Worm (Caenorhabditis elegans) whole organism, mixed stage, embryonic: ENCODE results near the gene C04A11.5.
A peak's percentile ranks its signal among the peaks of the same experiment; 100 is the strongest.

Experiments used
- M03D4.4 ChIP-seq: sonication (generic microtip); optimal IDR thresholded peaks from 2 replicates; lab custom pipeline; 2017; ENCODE audit warnings: mild to moderate bottlenecking, missing genetic modification characterization, missing compliant biosample characterization
- bed-3 ChIP-seq: fragments of 200-800 bp; sonication (Bioruptor generic); optimal IDR thresholded peaks from 3 replicates; lab custom pipeline; 2018; ENCODE audit warnings: mild to moderate bottlenecking, missing genetic modification characterization, moderate library complexity, missing compliant biosample characterization
- blmp-1 ChIP-seq: fragments of 150-350 bp; optimal IDR thresholded peaks from 2 replicates; lab custom pipeline; 2014; ENCODE audit warnings: missing biosample characterization, missing genetic modification characterization
- ceh-39 ChIP-seq: fragments of 150-350 bp; optimal IDR thresholded peaks from 2 replicates; lab custom pipeline; 2014; ENCODE audit warnings: missing biosample characterization, missing genetic modification characterization
- ceh-43 ChIP-seq: fragments of 200-800 bp; sonication (Bioruptor generic); optimal IDR thresholded peaks from 2 replicates; lab custom pipeline; 2018; ENCODE audit warnings: mild to moderate bottlenecking, missing genetic modification characterization, moderate library complexity, missing compliant biosample characterization
- ceh-83 ChIP-seq: fragments of 200-800 bp; sonication (Bioruptor generic); optimal IDR thresholded peaks from 2 replicates; lab custom pipeline; 2018; ENCODE audit warnings: mild to moderate bottlenecking, missing genetic modification characterization, missing compliant biosample characterization
- ces-1 ChIP-seq: fragments of 150-350 bp; optimal IDR thresholded peaks from 2 replicates; lab custom pipeline; 2014; ENCODE audit warnings: missing biosample characterization, missing genetic modification reagents, missing genetic modification characterization
- drap-1 ChIP-seq: fragments of 200-800 bp; sonication (Bioruptor generic); optimal IDR thresholded peaks from 3 replicates; lab custom pipeline; 2018; ENCODE audit warnings: mild to moderate bottlenecking, missing genetic modification characterization, missing compliant biosample characterization
- elt-1 ChIP-seq: sonication (generic microtip); optimal IDR thresholded peaks from 2 replicates; lab custom pipeline; 2017; ENCODE audit warnings: missing genetic modification characterization, mild to moderate bottlenecking, missing compliant biosample characterization, antibody characterized with exemption, moderate library complexity, borderline replicate concordance; ENCODE audit not compliant: insufficient read depth
- elt-3 ChIP-seq: fragments of 150-350 bp; optimal IDR thresholded peaks from 2 replicates; lab custom pipeline; 2014; ENCODE audit warnings: missing biosample characterization, missing genetic modification characterization
- flh-1 ChIP-seq: fragments of 200-800 bp; sonication (Bioruptor generic); optimal IDR thresholded peaks from 2 replicates; lab custom pipeline; 2018; ENCODE audit warnings: mild to moderate bottlenecking, missing genetic modification characterization, moderate library complexity, missing compliant biosample characterization
- ham-2 ChIP-seq: fragments of 200-800 bp; sonication (Bioruptor generic); optimal IDR thresholded peaks from 2 replicates; lab custom pipeline; 2018; ENCODE audit warnings: mild to moderate bottlenecking, missing genetic modification characterization, missing compliant biosample characterization
- hlh-1 ChIP-seq: fragments of 150-350 bp; optimal IDR thresholded peaks from 2 replicates; lab custom pipeline; 2014; ENCODE audit warnings: missing biosample characterization, missing genetic modification reagents, missing genetic modification characterization
- lin-32 ChIP-seq: fragments of 200-800 bp; sonication (Bioruptor generic); optimal IDR thresholded peaks from 2 replicates; lab custom pipeline; 2018; ENCODE audit warnings: mild to moderate bottlenecking, missing genetic modification characterization, missing compliant biosample characterization
- lsy-2 ChIP-seq: fragments of 150-350 bp; optimal IDR thresholded peaks from 2 replicates; lab custom pipeline; 2014; ENCODE audit warnings: missing biosample characterization, missing genetic modification characterization
- mep-1 ChIP-seq: fragments of 150-350 bp; optimal IDR thresholded peaks from 2 replicates; lab custom pipeline; 2017; ENCODE audit warnings: missing biosample characterization, missing genetic modification reagents, missing genetic modification characterization, inconsistent platforms
- nhr-237 ChIP-seq: fragments of 150-350 bp; optimal IDR thresholded peaks from 2 replicates; lab custom pipeline; 2014; ENCODE audit warnings: missing biosample characterization, missing genetic modification characterization
- nhr-28 ChIP-seq: fragments of 150-350 bp; optimal IDR thresholded peaks from 2 replicates; lab custom pipeline; 2014; ENCODE audit warnings: missing biosample characterization, missing genetic modification characterization
- nhr-76 ChIP-seq: sonication (generic microtip); optimal IDR thresholded peaks from 2 replicates; lab custom pipeline; 2017; ENCODE audit warnings: missing biosample characterization, missing genetic modification characterization
- pha-4 ChIP-seq: fragments of 150-350 bp; optimal IDR thresholded peaks from 2 replicates; lab custom pipeline; 2018; ENCODE audit warnings: missing biosample characterization, missing genetic modification reagents, missing genetic modification characterization
- snpc-4 ChIP-seq: fragments of 150-350 bp; optimal IDR thresholded peaks from 2 replicates; lab custom pipeline; 2014; ENCODE audit warnings: missing biosample characterization, missing genetic modification characterization
- sptf-1 ChIP-seq: sonication (generic microtip); optimal IDR thresholded peaks from 2 replicates; lab custom pipeline; 2017; ENCODE audit warnings: mild to moderate bottlenecking, missing genetic modification characterization, moderate library complexity, missing compliant biosample characterization
- tbx-8 ChIP-seq: fragments of 200-800 bp; sonication (Bioruptor generic); optimal IDR thresholded peaks from 2 replicates; lab custom pipeline; 2018; ENCODE audit warnings: mild to moderate bottlenecking, missing genetic modification characterization, moderate library complexity, missing compliant biosample characterization
- unc-120 ChIP-seq: sonication (generic microtip); optimal IDR thresholded peaks from 2 replicates; lab custom pipeline; 2017; ENCODE audit warnings: missing genetic modification characterization, missing compliant biosample characterization; ENCODE audit not compliant: poor library complexity, severe bottlenecking
- unc-39 ChIP-seq: fragments of 150-350 bp; optimal IDR thresholded peaks from 2 replicates; lab custom pipeline; 2014; ENCODE audit warnings: missing biosample characterization, missing genetic modification characterization
- unc-62 ChIP-seq: fragments of 150-350 bp; optimal IDR thresholded peaks from 2 replicates; lab custom pipeline; 2014; ENCODE audit warnings: missing biosample characterization, missing genetic modification reagents, missing genetic modification characterization
- zip-8 ChIP-seq: fragments of 150-350 bp; optimal IDR thresholded peaks from 2 replicates; lab custom pipeline; 2014; ENCODE audit warnings: missing biosample characterization, missing genetic modification characterization
- ztf-11 ChIP-seq: fragments of 150-350 bp; optimal IDR thresholded peaks from 2 replicates; lab custom pipeline; 2014; ENCODE audit warnings: missing biosample characterization, missing genetic modification characterization

Gene C04A11.5

DNA sequence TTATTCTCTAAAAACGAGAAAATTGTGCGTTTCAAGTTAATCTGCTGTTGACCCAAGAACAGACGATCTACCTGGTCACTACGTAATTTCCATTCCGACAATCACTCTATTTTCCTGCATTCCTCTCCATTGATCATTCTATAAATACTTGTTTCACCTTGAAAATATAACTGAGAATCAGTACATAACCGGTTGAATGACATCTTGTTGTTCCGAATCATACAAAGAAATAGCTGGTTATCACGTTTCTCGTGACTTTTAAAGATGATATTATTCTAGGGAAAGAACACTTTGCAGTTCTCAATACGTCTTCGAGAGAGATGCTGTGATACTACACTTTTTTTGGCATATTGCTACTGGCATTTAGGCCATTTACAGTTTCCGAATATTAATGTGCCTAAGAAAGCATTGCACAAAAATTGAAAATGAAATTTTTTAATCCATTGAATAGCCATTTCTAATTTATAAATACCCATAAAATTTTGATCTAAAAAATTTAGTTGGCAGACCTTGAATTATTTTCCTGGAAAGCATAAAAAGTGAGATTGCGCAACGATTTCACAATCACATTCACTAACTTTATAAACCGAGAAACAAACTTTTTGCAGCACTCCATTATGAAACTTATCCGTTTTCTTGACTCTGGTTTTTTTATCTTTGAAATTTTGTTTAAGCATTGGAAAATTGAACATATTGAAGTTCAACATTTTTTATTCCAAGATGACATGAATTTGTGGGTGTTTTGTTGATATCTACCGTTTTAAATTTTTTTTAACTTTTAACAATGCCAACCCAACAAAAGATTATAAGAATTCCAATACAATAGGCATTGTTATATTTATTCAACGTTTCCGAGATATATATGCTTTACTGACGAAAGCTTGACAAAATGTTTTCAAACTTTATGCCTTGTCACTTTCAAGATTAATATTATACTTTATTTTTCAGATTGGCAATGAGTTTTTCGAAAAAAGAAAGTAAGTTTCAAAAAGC is at the start of gene C04A11.5:
TSS of gene C04A11.5 (plus strand) at position 943 of the 993 bp plus-strand sequence.
- TF ChIP-seq blmp-1 (tag; lab: Kevin White, UChicago): no peak
- no peak for TF ChIP-seq drap-1 (GFP tag; lab: Kevin White, UChicago)
- TF ChIP-seq zip-8 (tag; lab: Kevin White, UChicago): peak; percentile 71

DNA sequence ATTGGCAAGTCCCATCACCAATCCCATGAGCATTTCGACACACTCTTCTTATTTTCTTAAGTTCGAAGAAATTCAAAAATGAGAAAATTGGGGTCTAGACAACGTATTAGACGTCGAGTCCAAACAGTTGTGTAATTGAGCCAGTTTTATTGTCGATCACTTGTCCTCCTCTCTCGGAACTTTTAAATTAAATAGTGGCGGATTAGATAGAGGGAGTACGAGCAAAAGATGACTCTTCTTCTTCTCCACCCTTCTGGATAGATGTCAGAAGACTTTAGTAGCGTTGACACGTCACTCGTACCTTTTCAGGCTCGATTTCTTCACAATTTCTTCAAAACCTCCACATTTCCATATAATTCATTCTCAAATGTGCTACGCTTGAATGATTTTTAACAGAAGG is 49.2 kb upstream of the C04A11.5 start:
- TF ChIP-seq nhr-237: no peak
- TF ChIP-seq elt-3 (tag; lab: Kevin White, UChicago): no peak
- TF ChIP-seq ces-1 (GFP tag; lab: Kevin White, UChicago): peak; percentile 35
- no peak for TF ChIP-seq blmp-1 (tag; lab: Kevin White, UChicago)

DNA sequence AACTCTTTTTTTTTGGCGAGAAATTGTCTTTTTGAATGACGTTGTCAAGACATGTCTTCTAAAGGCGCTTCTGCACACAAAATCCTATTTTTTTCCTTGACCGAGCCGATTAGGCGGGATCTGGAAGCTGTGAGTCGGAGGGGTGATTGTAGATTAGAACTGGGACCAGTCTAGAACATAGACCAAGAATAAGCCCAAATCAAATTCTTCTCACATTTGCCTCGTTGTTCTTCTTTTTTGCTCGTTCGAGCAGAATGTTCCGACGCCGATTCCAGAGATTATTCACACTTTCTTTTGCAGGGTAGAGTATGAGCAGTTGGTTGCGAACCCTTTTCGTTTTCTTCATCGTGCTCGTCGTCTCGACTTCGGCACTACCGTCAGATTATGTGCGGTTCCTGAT is 45.8 kb upstream of the C04A11.5 start, which contains the start of gene nlp-53:
TSS of gene nlp-53 (plus strand) at position 301 of the 400 bp plus-strand sequence.
- TF ChIP-seq M03D4.4 (tag; lab: Kevin White, UChicago): no peak

DNA sequence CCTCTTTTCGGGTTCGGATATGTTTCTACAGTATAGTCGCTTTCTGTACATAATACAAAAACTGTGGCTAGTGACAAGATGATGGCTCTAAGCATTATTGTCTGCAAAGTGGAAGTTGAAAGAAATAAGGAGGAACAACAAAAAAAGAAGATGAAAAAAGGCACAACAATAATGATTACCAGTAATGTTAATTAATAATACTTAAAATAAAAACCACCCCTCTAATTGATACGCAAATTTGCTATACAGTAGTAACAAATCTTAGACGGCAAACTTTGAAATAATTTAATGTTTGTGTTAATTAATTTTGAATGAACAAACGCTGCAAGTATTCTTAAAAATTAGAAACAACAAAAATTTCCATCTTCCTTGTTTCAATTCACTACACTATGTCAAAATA is 42.8 kb upstream of the C04A11.5 start, which contains the start of gene Y12A6A.1:
TSS of gene Y12A6A.1 (minus strand) at position 101 of the 400 bp plus-strand sequence.
- TF ChIP-seq nhr-237: no peak
- no peak for TF ChIP-seq ceh-43 (GFP tag; lab: Kevin White, UChicago)
- no peak for TF ChIP-seq nhr-28 (tag; lab: Kevin White, UChicago)
- TF ChIP-seq pha-4 (tag; lab: Kevin White, UChicago): no peak
- no peak for TF ChIP-seq ham-2 (GFP tag; lab: Kevin White, UChicago)
- no peak for TF ChIP-seq ces-1 (GFP tag; lab: Kevin White, UChicago)
- no peak for TF ChIP-seq ceh-83 (GFP tag; lab: Kevin White, UChicago)
- no peak for TF ChIP-seq elt-1

DNA sequence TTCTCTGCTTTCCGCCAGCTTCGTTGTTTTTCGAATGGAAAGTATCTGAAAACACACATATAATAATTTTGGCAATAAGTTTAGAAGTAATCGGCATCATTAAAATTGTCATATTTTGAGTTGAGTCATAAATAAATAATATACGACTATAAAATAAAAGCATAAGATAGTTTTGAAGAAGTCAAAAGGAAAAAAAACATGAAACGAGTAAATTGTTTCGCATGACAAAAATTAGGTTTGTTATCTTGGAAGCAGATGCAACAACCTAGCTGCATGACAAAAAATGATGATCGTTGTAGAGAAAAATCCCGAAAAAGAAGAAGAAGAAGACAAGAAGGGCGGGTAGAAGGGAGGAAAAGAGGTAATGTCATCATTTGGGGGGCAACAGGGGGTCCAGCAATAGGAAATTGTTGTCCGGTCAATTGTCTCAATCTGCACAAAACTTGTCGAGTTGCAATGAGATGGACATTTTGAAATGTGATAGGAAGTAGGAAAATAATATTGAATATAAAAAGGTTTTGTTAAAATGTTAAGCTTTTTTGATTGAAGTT is 33.2 kb upstream of the C04A11.5 start, which contains the start of gene nlg-1:
TSS of gene nlg-1 (minus strand) at position 51 of the 551 bp plus-strand sequence.
- no peak for TF ChIP-seq unc-39 (tag; lab: Kevin White, UChicago)
- peak; percentile 77 for TF ChIP-seq ces-1 (GFP tag; lab: Kevin White, UChicago)

DNA sequence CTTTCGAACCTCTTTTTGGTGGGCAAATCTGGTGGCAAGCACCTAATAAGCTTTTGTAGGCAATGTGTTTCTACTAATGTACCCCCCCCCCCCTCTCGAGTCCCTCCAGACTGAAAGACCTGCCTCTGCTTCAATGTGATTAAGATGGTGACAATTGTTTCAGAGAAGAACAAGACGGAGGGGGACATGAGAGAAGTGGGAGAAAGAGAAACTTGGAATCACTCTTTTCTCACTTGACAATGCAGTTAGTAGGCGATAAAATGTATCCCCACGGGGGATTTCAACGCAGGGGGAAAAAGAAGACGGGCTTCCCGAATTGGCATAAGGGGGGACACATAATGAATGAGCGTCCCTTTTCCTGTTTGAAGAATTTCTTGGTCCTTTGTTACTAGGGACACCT is 32.1 kb upstream of the C04A11.5 start:
- no peak for TF ChIP-seq ceh-43 (GFP tag; lab: Kevin White, UChicago)
- peak; percentile 79 for TF ChIP-seq ces-1 (GFP tag; lab: Kevin White, UChicago)
- TF ChIP-seq sptf-1: peak; percentile 17
- TF ChIP-seq M03D4.4 (tag; lab: Kevin White, UChicago): no peak
- TF ChIP-seq, all 35 proteins: peak for 2

DNA sequence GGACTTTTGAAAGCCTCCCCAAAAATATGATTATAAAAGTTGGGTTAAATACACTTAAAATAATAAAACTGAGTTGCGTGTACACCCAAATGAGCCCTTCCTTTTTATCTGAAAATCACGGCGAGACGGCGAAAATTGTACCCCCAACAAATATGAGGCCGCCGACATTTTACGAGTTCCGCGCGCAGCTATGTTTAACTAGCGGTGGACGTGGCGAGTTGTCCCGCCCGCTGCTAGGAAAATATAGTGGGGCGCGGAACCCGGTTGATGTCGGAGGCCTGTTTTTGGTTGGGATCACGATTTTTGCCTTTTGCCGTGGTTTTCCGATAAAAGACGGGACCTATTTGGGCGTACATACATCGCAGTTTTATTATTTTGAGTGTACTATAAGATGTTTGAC is 31.4 kb upstream of the C04A11.5 start:
- no peak for TF ChIP-seq unc-62 (GFP tag; lab: Kevin White, UChicago)
- no peak for TF ChIP-seq nhr-28 (tag; lab: Kevin White, UChicago)
- TF ChIP-seq ces-1 (GFP tag; lab: Kevin White, UChicago): no peak
- TF ChIP-seq mep-1 (tag; lab: Kevin White, UChicago): no peak
- TF ChIP-seq unc-120 (tag; lab: Kevin White, UChicago): no peak
- no peak for TF ChIP-seq lin-32
- TF ChIP-seq ham-2 (GFP tag; lab: Kevin White, UChicago): no peak
- no peak for TF ChIP-seq ztf-11
- no peak for TF ChIP-seq drap-1 (GFP tag; lab: Kevin White, UChicago)
- TF ChIP-seq M03D4.4 (tag; lab: Kevin White, UChicago): no peak
- TF ChIP-seq lsy-2 (tag; lab: Kevin White, UChicago): no peak
- no peak for TF ChIP-seq snpc-4 (tag; lab: Kevin White, UChicago)
- TF ChIP-seq nhr-237: no peak
- no peak for TF ChIP-seq tbx-8
- TF ChIP-seq bed-3 (GFP tag; lab: Kevin White, UChicago): no peak
- no peak for TF ChIP-seq hlh-1 (tag; lab: Kevin White, UChicago)
- no peak for TF ChIP-seq ceh-39
- no peak for TF ChIP-seq nhr-76
- TF ChIP-seq flh-1 (GFP tag; lab: Kevin White, UChicago): no peak
